Fruit fly (Drosophila melanogaster): ENCODE results near the gene Octalpha2R.

Octalpha2R gene

dm6 chr3R:18795000-18795810 lies 53.8 kb downstream of the Octalpha2R start, which contains the start of gene CG7720 (continued):
- TF ChIP-seq CG18599 (GFP tag; optimal IDR thresholded peaks at IDR 0.05) (no peak), vnd (GFP tag; IDR thresholded peaks at IDR 0.05; ENCODE audit: partially characterized antibody) (no peak), pum (GFP tag; optimal IDR thresholded peaks at IDR 0.05) (no peak), Lpt (GFP tag; optimal IDR thresholded peaks at IDR 0.05) (no peak), CG4707 (GFP tag; optimal IDR thresholded peaks at IDR 0.05) (no peak), slbo (GFP tag; IDR thresholded peaks at IDR 0.05) (peak; percentile 38; the same call in 1 of the 2 replicates), chm (GFP tag; IDR thresholded peaks at IDR 0.05) (no peak), CG2129 (GFP tag; IDR thresholded peaks at IDR 0.05; ENCODE audit: partially characterized antibody) (no peak), ro (GFP tag; IDR thresholded peaks at IDR 0.05) (no peak), CG4360 (GFP tag; IDR thresholded peaks at IDR 0.05) (no peak), D19B (GFP tag; optimal IDR thresholded peaks at IDR 0.05) (peak; percentile 93), org-1 (GFP tag; optimal IDR thresholded peaks at IDR 0.05) (peak; percentile 22), YL-1 (GFP tag; optimal IDR thresholded peaks at IDR 0.05) (no peak), nmo (GFP tag; optimal IDR thresholded peaks at IDR 0.05) (peak; percentile 36), cg (GFP tag; optimal IDR thresholded peaks at IDR 0.05) (no peak), CG6689 (GFP tag; IDR thresholded peaks at IDR 0.05) (0 out of 2 replicates have a peak, but pooled peaks have one; percentile 15), CG17912 (GFP tag; optimal IDR thresholded peaks at IDR 0.05) (no peak), Poxn (GFP tag; IDR thresholded peaks at IDR 0.05) (no peak), CG7987 (GFP tag; optimal IDR thresholded peaks at IDR 0.05) (no peak), sens-2 (GFP tag; IDR thresholded peaks at IDR 0.05) (no peak), Ets65A (GFP tag) (peak; percentile 50), sr (GFP tag; IDR thresholded peaks at IDR 0.05) (no peak), CG31365 (tag; optimal IDR thresholded peaks at IDR 0.05) (no peak), CG12299 (tag; optimal IDR thresholded peaks at IDR 0.05) (no peak), exex (tag; optimal IDR thresholded peaks at IDR 0.05) (no peak), Antp (GFP tag; optimal IDR thresholded peaks at IDR 0.05) (no peak), CG12769 (tag; optimal IDR thresholded peaks at IDR 0.05) (peak; percentile 24), CG14667 (GFP tag; IDR thresholded peaks at IDR 0.05) (0 out of 2 replicates have a peak, but pooled peaks have one; percentile 14), fd96Cb (tag; optimal IDR thresholded peaks at IDR 0.05) (peak; percentile 53), HLH4C (GFP tag; IDR thresholded peaks at IDR 0.05; ENCODE audit: partially characterized antibody) (no peak), rib (GFP tag; IDR thresholded peaks at IDR 0.05) (no peak), dm (GFP tag; optimal IDR thresholded peaks at IDR 0.05) (peak; percentile 23), Rx (GFP tag; IDR thresholded peaks at IDR 0.05) (no peak), tx (GFP tag; optimal IDR thresholded peaks at IDR 0.05) (peak; percentile 22), nerfin-2 (GFP tag; IDR thresholded peaks at IDR 0.05; ENCODE audit: partially characterized antibody) (no peak), CkIIα-i1 (GFP tag; IDR thresholded peaks at IDR 0.05) (no peak), stc (GFP tag; IDR thresholded peaks at IDR 0.05) (no peak), Camta (GFP tag; optimal IDR thresholded peaks at IDR 0.05) (no peak), kay (GFP tag; optimal IDR thresholded peaks at IDR 0.05) (no peak), B-H2 (GFP tag; optimal IDR thresholded peaks at IDR 0.05) (no peak), CG10654 (GFP tag; optimal IDR thresholded peaks at IDR 0.05) (peak; percentile 3), CG1233 (GFP tag; optimal IDR thresholded peaks at IDR 0.05) (peak; percentile 27), CG5953 (GFP tag; IDR thresholded peaks at IDR 0.05) (no peak), pho (GFP tag; optimal IDR thresholded peaks at IDR 0.05) (no peak), Atf3 (GFP tag; optimal IDR thresholded peaks at IDR 0.05) (no peak), CG16863 (GFP tag; optimal IDR thresholded peaks at IDR 0.05) (peak; percentile 40), sob (GFP tag; IDR thresholded peaks at IDR 0.05) (no peak; the same call in 1 of the 2 replicates), odd (GFP tag; optimal IDR thresholded peaks at IDR 0.05) (no peak), bbx (GFP tag; IDR thresholded peaks at IDR 0.05; ENCODE audit: partially characterized antibody) (no peak), CG10979 (tag; optimal IDR thresholded peaks at IDR 0.05) (peak; percentile 55)

Data from whole organism, embryonic.